Worm (Caenorhabditis elegans) whole organism, young adult: ENCODE results near the gene F59E12.1.
A peak's percentile ranks its signal among the peaks of the same experiment; 100 is the strongest.

ENCODE experiments used
- D2030.7 ChIP-seq: fragments of 200-800 bp; sonication (Bioruptor generic); IDR thresholded peaks from 2 replicates; pipeline ENCODE4 v1.3.6; 2022; ENCODE audit warnings: missing genetic modification reagents, missing genetic modification characterization, missing compliant biosample characterization
- F10E7.11 ChIP-seq: sonication (generic microtip); optimal IDR thresholded peaks from 2 replicates; lab custom pipeline; 2017; ENCODE audit warnings: mild to moderate bottlenecking, missing genetic modification characterization, moderate library complexity, missing compliant biosample characterization
- F33H1.4 ChIP-seq: fragments of 200-800 bp; sonication (Bioruptor generic); IDR thresholded peaks from 2 replicates; pipeline ENCODE4 v1.3.6; 2022; ENCODE audit warnings: missing genetic modification reagents, missing genetic modification characterization, missing compliant biosample characterization
- F37B4.10 ChIP-seq: fragments of 200-800 bp; sonication (Bioruptor generic); IDR thresholded peaks from 2 replicates; pipeline ENCODE4 v1.3.6; 2022; ENCODE audit warnings: missing genetic modification characterization, missing compliant biosample characterization
- Y53F4B.3 ChIP-seq: fragments of 200-800 bp; sonication (Bioruptor generic); IDR thresholded peaks from 2 replicates; pipeline ENCODE4 v1.3.6; 2022; ENCODE audit warnings: missing genetic modification reagents, missing genetic modification characterization, missing compliant biosample characterization
- Y56A3A.18 ChIP-seq: fragments of 200-800 bp; sonication (Bioruptor generic); IDR thresholded peaks from 2 replicates; pipeline ENCODE4 v1.3.6; 2022; ENCODE audit warnings: missing genetic modification reagents, missing genetic modification characterization, missing compliant biosample characterization
- ZK185.1 ChIP-seq: sonication (generic microtip); optimal IDR thresholded peaks from 2 replicates; lab custom pipeline; 2016; ENCODE audit warnings: mild to moderate bottlenecking, missing genetic modification characterization, missing compliant biosample characterization; ENCODE audit not compliant: poor library complexity, severe bottlenecking
- aptf-3 ChIP-seq: fragments of 200-800 bp; sonication (Bioruptor generic); IDR thresholded peaks from 2 replicates; pipeline ENCODE4 v1.3.6; 2022; ENCODE audit warnings: missing genetic modification characterization, missing compliant biosample characterization
- attf-3 ChIP-seq: fragments of 200-800 bp; sonication (Bioruptor generic); conservative IDR thresholded peaks from 2 replicates; pipeline ENCODE4 v1.3.6; 2022; ENCODE audit warnings: missing genetic modification reagents, missing genetic modification characterization, missing compliant biosample characterization
- attf-5 ChIP-seq: fragments of 200-800 bp; sonication (Bioruptor generic); optimal IDR thresholded peaks from 2 replicates; lab custom pipeline; 2018; ENCODE audit warnings: mild to moderate bottlenecking, missing genetic modification characterization, missing compliant biosample characterization
- cebp-1 ChIP-seq, 2 experiments: fragments of 200-800 bp in 1 of 2; sonication (Bioruptor generic) in 1 of 2; sonication (generic microtip) in 1 of 2; IDR thresholded peaks in 1 of 2; optimal IDR thresholded peaks in 1 of 2; 2 replicates each; pipeline versions ENCODE4 v1.3.6 to Lab custom; 2017 to 2022; ENCODE audit warnings: missing compliant biosample characterization in 2 of 2, missing genetic modification characterization in 2 of 2, mild to moderate bottlenecking in 1 of 2, missing genetic modification reagents in 1 of 2, moderate library complexity in 1 of 2
- cebp-2 ChIP-seq: fragments of 200-800 bp; sonication (Bioruptor generic); IDR thresholded peaks from 2 replicates; pipeline ENCODE4 v1.3.6; 2022; ENCODE audit warnings: missing genetic modification characterization, missing compliant biosample characterization
- ceh-100 ChIP-seq: fragments of 200-800 bp; sonication (Bioruptor generic); IDR thresholded peaks from 2 replicates; pipeline ENCODE4 v1.3.6; 2022; ENCODE audit warnings: missing genetic modification reagents, missing genetic modification characterization, missing compliant biosample characterization
- ceh-40 ChIP-seq: fragments of 200-800 bp; sonication (Bioruptor generic); IDR thresholded peaks from 2 replicates; pipeline ENCODE4 v1.3.6; 2022; ENCODE audit warnings: missing genetic modification characterization, missing compliant biosample characterization
- ceh-79 ChIP-seq: sonication (generic microtip); optimal IDR thresholded peaks from 2 replicates; lab custom pipeline; 2017; ENCODE audit warnings: mild to moderate bottlenecking, missing genetic modification characterization, missing compliant biosample characterization
- chd-7 ChIP-seq: sonication (generic microtip); optimal IDR thresholded peaks from 2 replicates; lab custom pipeline; 2016; ENCODE audit warnings: mild to moderate bottlenecking, missing genetic modification characterization, moderate library complexity, missing compliant biosample characterization
- die-1 ChIP-seq: sonication (generic microtip); optimal IDR thresholded peaks from 2 replicates; lab custom pipeline; 2016; ENCODE audit warnings: missing genotype, mild to moderate bottlenecking, missing genetic modification characterization, missing compliant biosample characterization
- dox-1 ChIP-seq: fragments of 200-800 bp; sonication (Bioruptor generic); IDR thresholded peaks from 2 replicates; pipeline ENCODE4 v1.3.6; 2022; ENCODE audit warnings: missing genetic modification reagents, missing genetic modification characterization, missing compliant biosample characterization
- dpl-1 ChIP-seq: fragments of 150-350 bp; optimal IDR thresholded peaks from 2 replicates; lab custom pipeline; 2014; ENCODE audit warnings: missing biosample characterization, missing genetic modification reagents, missing genetic modification characterization
- egl-18 ChIP-seq: fragments of 200-800 bp; sonication (Bioruptor generic); IDR thresholded peaks from 2 replicates; pipeline ENCODE4 v1.3.6; 2022; ENCODE audit warnings: missing genetic modification reagents, missing genetic modification characterization, missing compliant biosample characterization
- egl-44 ChIP-seq: fragments of 200-800 bp; sonication (Bioruptor generic); IDR thresholded peaks from 2 replicates; pipeline ENCODE4 v1.3.6; 2022; ENCODE audit warnings: missing genetic modification reagents, missing genetic modification characterization, missing compliant biosample characterization
- ets-4 ChIP-seq: fragments of 200-800 bp; sonication (Bioruptor generic); optimal IDR thresholded peaks from 2 replicates; lab custom pipeline; 2018; ENCODE audit warnings: mild to moderate bottlenecking, missing genetic modification characterization, missing compliant biosample characterization
- let-607 ChIP-seq, 2 experiments: fragments of 200-800 bp in 1 of 2; sonication (Bioruptor generic) in 1 of 2; sonication (generic microtip) in 1 of 2; optimal IDR thresholded peaks; 2 replicates each; lab custom pipeline; 2016 to 2018; ENCODE audit warnings: mild to moderate bottlenecking in 2 of 2, missing compliant biosample characterization in 2 of 2, missing genetic modification characterization in 2 of 2, moderate library complexity in 2 of 2, missing genotype in 1 of 2
- lin-35 ChIP-seq, 3 experiments: fragments of 150-350 bp in 2 of 3; sonication (generic microtip) in 1 of 3; optimal IDR thresholded peaks; 2 replicates each; lab custom pipeline; 2014 to 2018; ENCODE audit warnings: missing biosample characterization in 3 of 3, missing genetic modification characterization in 3 of 3, missing genetic modification reagents in 3 of 3
- lsl-1 ChIP-seq: fragments of 200-800 bp; sonication (Bioruptor generic); optimal IDR thresholded peaks from 2 replicates; lab custom pipeline; 2018; ENCODE audit warnings: mild to moderate bottlenecking, missing genetic modification characterization, moderate library complexity, missing compliant biosample characterization
- madf-3 ChIP-seq: fragments of 200-800 bp; sonication (Bioruptor generic); IDR thresholded peaks from 2 replicates; pipeline ENCODE4 v1.3.6; 2022; ENCODE audit warnings: missing genetic modification reagents, missing genetic modification characterization, missing compliant biosample characterization
- madf-8 ChIP-seq: fragments of 200-800 bp; sonication (Bioruptor generic); conservative IDR thresholded peaks from 2 replicates; pipeline ENCODE4 v1.3.6; 2022; ENCODE audit warnings: missing genetic modification reagents, missing genetic modification characterization, missing compliant biosample characterization
- mcd-1 ChIP-seq: fragments of 200-800 bp; sonication (Bioruptor generic); IDR thresholded peaks from 2 replicates; pipeline ENCODE4 v1.3.6; 2022; ENCODE audit warnings: missing genetic modification reagents, missing genetic modification characterization, missing compliant biosample characterization
- mes-4 ChIP-seq: sonication (generic microtip); optimal IDR thresholded peaks from 2 replicates; lab custom pipeline; 2016; ENCODE audit warnings: missing genotype, missing genetic modification characterization, missing compliant biosample characterization
- nfyb-1 ChIP-seq: fragments of 200-800 bp; sonication (Bioruptor generic); IDR thresholded peaks from 2 replicates; pipeline ENCODE4 v1.3.6; 2022; ENCODE audit warnings: missing genetic modification reagents, missing genetic modification characterization, missing compliant biosample characterization
- nhr-27 ChIP-seq: fragments of 200-800 bp; sonication (Bioruptor generic); optimal IDR thresholded peaks from 2 replicates; lab custom pipeline; 2018; ENCODE audit warnings: mild to moderate bottlenecking, missing genetic modification characterization, moderate library complexity, missing compliant biosample characterization
- nhr-90 ChIP-seq: sonication (generic microtip); optimal IDR thresholded peaks from 2 replicates; lab custom pipeline; 2016; ENCODE audit warnings: missing genotype, mild to moderate bottlenecking, missing genetic modification characterization, missing compliant biosample characterization
- pha-4 ChIP-seq: fragments of 150-350 bp; sonication (generic microtip); optimal IDR thresholded peaks from 2 replicates; lab custom pipeline; 2014; ENCODE audit warnings: missing biosample characterization, missing genetic modification reagents, missing genetic modification characterization
- repo-1 ChIP-seq: sonication (generic microtip); optimal IDR thresholded peaks from 2 replicates; lab custom pipeline; 2017; ENCODE audit warnings: mild to moderate bottlenecking, missing genetic modification characterization, missing compliant biosample characterization
- rpc-1 ChIP-seq, 2 experiments: fragments of 150-350 bp in 1 of 2; sonication (generic microtip) in 1 of 2; optimal IDR thresholded peaks; 2 replicates each; lab custom pipeline; 2014 to 2018; ENCODE audit warnings: missing biosample characterization in 1 of 2, missing genetic modification characterization in 1 of 2, missing genetic modification reagents in 1 of 2, missing genotype in 1 of 2
- sea-2 ChIP-seq: fragments of 200-800 bp; sonication (Bioruptor generic); IDR thresholded peaks from 2 replicates; pipeline ENCODE4 v1.3.6; 2022; ENCODE audit warnings: missing genetic modification characterization, missing compliant biosample characterization
- snpc-4 ChIP-seq, 5 experiments: fragments of 150-350 bp in 1 of 5; sonication (generic microtip) in 4 of 5; optimal IDR thresholded peaks; 2 replicates each; lab custom pipeline; 2014 to 2018; ENCODE audit warnings: missing genetic modification characterization in 5 of 5, missing biosample characterization in 3 of 5, antibody characterized with exemption in 2 of 5, mild to moderate bottlenecking in 2 of 5, missing compliant biosample characterization in 2 of 5, missing genotype in 2 of 5, moderate library complexity in 2 of 5, missing genetic modification reagents in 1 of 5
- tbp1 ChIP-seq: fragments of 200-800 bp; sonication (Bioruptor generic); optimal IDR thresholded peaks from 2 replicates; lab custom pipeline; 2018; ENCODE audit warnings: mild to moderate bottlenecking, missing genetic modification characterization, missing compliant biosample characterization
- xnd-1 ChIP-seq: sonication (generic microtip); optimal IDR thresholded peaks from 2 replicates; lab custom pipeline; 2016; ENCODE audit warnings: missing genotype, missing genetic modification reagents, missing genetic modification characterization, missing compliant biosample characterization
- zim-3 ChIP-seq: sonication (generic microtip); optimal IDR thresholded peaks from 2 replicates; lab custom pipeline; 2017; ENCODE audit warnings: mild to moderate bottlenecking, missing genetic modification characterization, moderate library complexity, missing compliant biosample characterization
- ztf-28 ChIP-seq: fragments of 200-800 bp; sonication (Bioruptor generic); IDR thresholded peaks from 2 replicates; pipeline ENCODE4 v1.3.6; 2022; ENCODE audit warnings: missing genetic modification reagents, missing genetic modification characterization, missing compliant biosample characterization

F59E12.1 gene

DNA sequence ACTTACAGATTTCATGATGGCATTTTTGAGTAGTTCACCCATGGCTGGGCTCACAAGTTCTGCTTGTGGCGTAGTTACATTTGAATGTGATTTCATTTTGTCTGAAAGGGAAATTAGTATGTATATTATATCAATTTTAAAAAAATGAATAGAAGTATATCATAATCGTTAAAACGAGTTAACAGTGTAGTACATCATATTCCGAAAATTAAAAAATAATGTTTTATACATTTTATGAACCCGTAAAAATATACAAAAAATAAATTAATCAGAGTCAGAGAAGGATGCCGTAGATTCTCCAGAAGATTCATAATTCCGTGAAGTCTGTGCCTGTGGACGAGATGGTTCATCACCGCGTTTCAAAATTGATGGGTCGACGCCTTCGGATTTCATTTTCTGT is 7.4 kb upstream of the F59E12.1 start, which contains the start of gene F59E12.9:
F59E12.9 (minus strand) TSS at position 101 of the 400 bp plus-strand sequence.
- TF ChIP-seq chd-7 (tag; lab: Kevin White, UChicago) (no peak), xnd-1 (no peak), cebp-2 (GFP tag; lab: Robert Waterston, UW) (no peak), Y53F4B.3 (GFP tag; lab: Robert Waterston, UW) (no peak), ets-4 (GFP tag; lab: Kevin White, UChicago) (no peak), Y56A3A.18 (GFP tag; lab: Robert Waterston, UW) (no peak), tbp1 (GFP tag; lab: Kevin White, UChicago) (no peak), mes-4 (tag; lab: Kevin White, UChicago) (no peak)
- TF ChIP-seq, all 124 proteins: peak for 0

DNA sequence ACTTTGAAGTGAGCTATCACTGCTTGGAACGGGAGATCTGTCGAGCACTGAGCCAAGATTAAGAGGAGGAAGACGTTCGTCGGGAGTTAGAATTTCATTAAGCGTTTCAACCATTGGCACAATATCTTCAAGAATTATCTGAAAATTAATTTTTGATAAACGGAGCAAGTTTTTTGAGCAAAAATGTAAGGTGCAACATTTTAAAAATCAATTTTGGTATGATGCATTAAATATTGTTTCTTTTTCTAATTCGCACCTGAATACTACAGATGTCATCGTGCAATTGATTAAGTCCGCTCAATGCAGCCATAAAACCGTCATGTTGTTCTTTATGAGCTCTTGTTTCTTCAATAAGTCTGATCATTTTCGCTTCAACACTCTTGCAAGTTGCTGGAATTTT is 6.0 kb upstream of the F59E12.1 start, which contains the start of gene ddl-1:
ddl-1 (minus strand) TSS at position 101 of the 400 bp plus-strand sequence.
- TF ChIP-seq D2030.7, result no peak
- no peak for TF ChIP-seq rpc-1 (optimal IDR thresholded peaks at IDR 0.05; lab: Kevin White, UChicago)
- TF ChIP-seq rpc-1 (tag; optimal IDR thresholded peaks at IDR 0.05; lab: Kevin White, UChicago), result no peak
- TF ChIP-seq lsl-1, result no peak
- TF ChIP-seq pha-4 (tag; lab: Kevin White, UChicago), result no peak
- TF ChIP-seq egl-18 (GFP tag; lab: Robert Waterston, UW), result no peak
- no peak for TF ChIP-seq madf-8 (GFP tag; lab: Robert Waterston, UW)
- no peak for TF ChIP-seq ZK185.1 (tag; lab: Kevin White, UChicago)
- TF ChIP-seq nfyb-1 (GFP tag; lab: Robert Waterston, UW), result no peak
- TF ChIP-seq Y53F4B.3 (GFP tag; lab: Robert Waterston, UW), result no peak
- no peak for TF ChIP-seq nhr-27 (tag; lab: Kevin White, UChicago)
- TF ChIP-seq F37B4.10 (GFP tag; lab: Robert Waterston, UW), result no peak
- no peak for TF ChIP-seq ceh-40 (GFP tag; lab: Robert Waterston, UW)
- no peak for TF ChIP-seq nhr-90 (tag; lab: Kevin White, UChicago)
- no peak for TF ChIP-seq dpl-1 (GFP tag; lab: Kevin White, UChicago)
- TF ChIP-seq madf-3 (GFP tag; lab: Robert Waterston, UW), result no peak
- no peak for TF ChIP-seq dox-1 (GFP tag; lab: Robert Waterston, UW)

DNA sequence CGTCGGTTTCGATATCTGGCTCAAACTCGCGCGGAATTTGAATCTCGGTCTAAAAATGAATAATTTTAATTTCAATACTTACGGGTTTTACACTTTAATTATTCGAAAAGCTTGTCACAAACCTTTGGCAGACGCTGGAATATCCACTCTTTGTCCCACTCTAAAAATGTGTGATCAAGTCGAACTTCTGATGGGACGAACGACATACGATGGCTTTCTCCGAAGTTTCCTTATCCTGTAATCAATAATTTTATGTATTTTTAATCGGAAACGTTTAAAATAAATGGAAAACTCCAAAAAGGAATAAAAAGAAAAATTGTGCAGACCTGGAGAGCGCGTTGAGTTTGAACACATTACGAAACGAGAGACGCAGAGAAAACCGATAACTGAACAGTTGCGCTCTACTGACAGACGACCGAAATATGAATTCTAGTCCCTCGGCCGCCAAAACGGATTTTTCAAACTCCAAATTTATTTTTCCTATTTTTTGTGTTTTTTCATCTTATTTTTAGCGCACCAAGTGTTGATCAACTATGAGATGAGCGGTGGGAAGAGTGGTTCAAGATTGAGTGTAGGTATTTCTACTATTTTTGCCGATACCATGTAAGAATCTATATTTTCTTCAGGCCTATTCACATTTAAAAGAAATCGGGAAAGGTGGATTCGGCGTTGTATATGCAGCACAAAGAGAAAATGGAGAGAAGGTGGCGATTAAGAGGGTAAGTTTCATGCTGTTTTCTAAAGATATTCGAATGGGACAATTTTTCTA is 4.9 kb upstream of the F59E12.1 start, which contains the start of the genes sam-4, F59E12.17 and zyg-1:
sam-4 (minus strand) TSS at position 51 of the 769 bp plus-strand sequence.
F59E12.17 (minus strand) TSS at position 235 of the 769 bp plus-strand sequence.
zyg-1 (plus strand) TSS at position 513 of the 769 bp plus-strand sequence.
- TF ChIP-seq aptf-3 (GFP tag; lab: Robert Waterston, UW) (no peak), die-1 (tag; lab: Kevin White, UChicago) (no peak), mcd-1 (GFP tag; lab: Robert Waterston, UW) (peak; percentile 85), snpc-4 (GFP tag; optimal IDR thresholded peaks at IDR 0.05; lab: Kevin White, UChicago) (no peak), snpc-4 (tag; optimal IDR thresholded peaks at IDR 0.05; lab: Kevin White, UChicago) (peak; percentile 13 to 46 (median 32)), F33H1.4 (GFP tag; lab: Robert Waterston, UW) (peak; percentile 57), xnd-1 (peak; percentile 1), sea-2 (GFP tag; lab: Robert Waterston, UW) (no peak), D2030.7 (peak; percentile 82), repo-1 (no peak), ZK185.1 (tag; lab: Kevin White, UChicago) (peak; percentile 46), attf-5 (GFP tag; lab: Kevin White, UChicago) (peak; percentile 85), egl-44 (GFP tag; lab: Robert Waterston, UW) (0 out of 2 replicates have a peak, but pooled peaks have one; percentile 23), dox-1 (GFP tag; lab: Robert Waterston, UW) (peak; percentile 91), cebp-1 (GFP tag; IDR thresholded peaks at IDR 0.05; lab: Robert Waterston, UW) (peak; percentile 41; the same call in 1 of the 2 replicates), cebp-1 (tag; optimal IDR thresholded peaks at IDR 0.05; lab: Kevin White, UChicago) (peak; percentile 50), ceh-79 (tag; lab: Kevin White, UChicago) (no peak), zim-3 (tag; lab: Kevin White, UChicago) (no peak), ztf-28 (peak; percentile 80; the same call in 1 of the 2 replicates), let-607 (tag; optimal IDR thresholded peaks at IDR 0.05; lab: Kevin White, UChicago) (no peak), lin-35 (GFP tag; optimal IDR thresholded peaks at IDR 0.05; lab: Kevin White, UChicago) (peak in 1 of 3 experiments; percentile 64), F10E7.11 (tag; lab: Kevin White, UChicago) (no peak), ceh-100 (GFP tag; lab: Robert Waterston, UW) (peak; percentile 22; the same call in 1 of the 2 replicates), lsl-1 (peak; percentile 63), attf-3 (GFP tag; lab: Robert Waterston, UW) (peak; percentile 53)
